Worm (Caenorhabditis elegans): ENCODE results near the gene mrck-1.

The mrck-1 gene

DNA sequence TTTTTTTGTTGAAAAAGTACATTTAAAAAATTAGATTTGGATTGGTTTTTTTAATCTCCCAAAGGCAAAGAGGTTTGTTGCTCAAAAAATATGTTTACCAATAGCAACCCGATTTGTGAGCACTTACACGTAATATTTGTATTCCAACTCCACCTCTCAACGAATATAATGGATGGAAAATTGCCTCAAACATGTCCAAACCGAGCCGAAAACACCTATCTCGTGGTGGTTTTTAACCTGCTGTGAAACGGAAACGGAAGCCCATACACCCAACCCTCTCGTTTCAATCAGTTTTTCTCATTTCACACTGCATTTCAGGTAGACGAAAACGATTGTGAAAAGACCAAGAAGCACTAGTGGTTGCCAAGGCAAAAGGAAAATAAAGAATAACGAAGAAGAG lies 49.5 kb upstream of the mrck-1 start, which contains the start of gene cest-24:
TSS of gene cest-24 (plus strand) at position 301 of the 400 bp plus-strand sequence.
- TF ChIP-seq nhr-43 (tag; optimal IDR thresholded peaks at IDR 0.05; ENCODE audit: poor library complexity, severe bottlenecking) = no peak

ce11 chrV:6311936-6312335 lies 44.8 kb upstream of the mrck-1 start:
- no peak for TF ChIP-seq lin-15B (tag; optimal IDR thresholded peaks at IDR 0.05)

- TF ChIP-seq nhr-25 (tag; optimal IDR thresholded peaks at IDR 0.05) (no peak), nhr-77 (tag; optimal IDR thresholded peaks at IDR 0.05) (no peak), nhr-43 (tag; optimal IDR thresholded peaks at IDR 0.05; ENCODE audit: poor library complexity, severe bottlenecking) (no peak), ztf-11 (tag; optimal IDR thresholded peaks at IDR 0.05) (no peak), unc-39 (tag; optimal IDR thresholded peaks at IDR 0.05) (no peak), ceh-9 (tag; optimal IDR thresholded peaks at IDR 0.05) (no peak), lin-39 (tag; optimal IDR thresholded peaks at IDR 0.05) (no peak), nhr-12 (tag; optimal IDR thresholded peaks at IDR 0.05) (no peak), hmg-11 (tag; optimal IDR thresholded peaks at IDR 0.05) (no peak), fkh-2 (tag; optimal IDR thresholded peaks at IDR 0.05) (no peak), snpc-4 (tag; optimal IDR thresholded peaks at IDR 0.05) (no peak), ZK546.5 (tag; optimal IDR thresholded peaks at IDR 0.05) (no peak), R02D3.7 (tag; optimal IDR thresholded peaks at IDR 0.05) (no peak), tbx-2 (tag; optimal IDR thresholded peaks at IDR 0.05) (no peak), elt-1 (tag; optimal IDR thresholded peaks at IDR 0.05) (no peak)
These were observed 36.4 kb upstream of the mrck-1 start, which contains the start of gene sago-1 for ce11 chrV:6303471-6303870. sago-1 (plus strand) TSS chrV:6303771.

DNA sequence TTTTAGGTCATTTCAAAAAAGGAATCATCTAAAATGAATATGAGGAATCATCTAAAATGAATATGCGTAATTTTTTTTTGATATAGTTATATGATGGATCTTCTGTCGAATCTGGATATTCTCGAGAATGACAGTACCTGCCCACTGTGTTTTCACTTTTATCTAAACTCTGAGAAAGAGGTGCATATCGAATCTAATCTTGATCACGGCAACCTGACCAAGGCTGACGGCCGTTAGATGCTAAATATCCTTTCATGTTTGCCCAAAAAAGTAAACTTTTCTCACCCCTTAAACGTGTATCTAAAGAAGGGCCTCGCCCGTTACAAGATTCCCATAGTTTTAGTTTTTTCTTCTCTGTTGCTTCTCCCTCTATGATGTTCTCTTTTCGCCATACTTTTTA lies 35.4 kb upstream of the mrck-1 start:
- no peak for TF ChIP-seq ceh-28 (tag; optimal IDR thresholded peaks at IDR 0.05)
- no peak for TF ChIP-seq elt-2 (tag; optimal IDR thresholded peaks at IDR 0.05)
- TF ChIP-seq mdl-1 (tag; optimal IDR thresholded peaks at IDR 0.05) = no peak
- no peak for TF ChIP-seq nhr-28 (tag; optimal IDR thresholded peaks at IDR 0.05)
- TF ChIP-seq nhr-43 (tag; optimal IDR thresholded peaks at IDR 0.05; ENCODE audit: poor library complexity, severe bottlenecking) = no peak
- TF ChIP-seq fos-1 (tag; optimal IDR thresholded peaks at IDR 0.05) = no peak
- TF ChIP-seq skn-1 (tag; optimal IDR thresholded peaks at IDR 0.05) = no peak
- TF ChIP-seq fkh-10 (GFP tag; optimal IDR thresholded peaks at IDR 0.05) = no peak
- peak; percentile 55 for TF ChIP-seq elt-1 (tag; optimal IDR thresholded peaks at IDR 0.05)
- peak; percentile 5 for TF ChIP-seq nhr-25 (tag; optimal IDR thresholded peaks at IDR 0.05)
- TF ChIP-seq nhr-12 (tag; optimal IDR thresholded peaks at IDR 0.05) = no peak
- TF ChIP-seq mml-1 (tag; optimal IDR thresholded peaks at IDR 0.05) = no peak
- no peak for TF ChIP-seq jun-1 (tag; optimal IDR thresholded peaks at IDR 0.05)

DNA sequence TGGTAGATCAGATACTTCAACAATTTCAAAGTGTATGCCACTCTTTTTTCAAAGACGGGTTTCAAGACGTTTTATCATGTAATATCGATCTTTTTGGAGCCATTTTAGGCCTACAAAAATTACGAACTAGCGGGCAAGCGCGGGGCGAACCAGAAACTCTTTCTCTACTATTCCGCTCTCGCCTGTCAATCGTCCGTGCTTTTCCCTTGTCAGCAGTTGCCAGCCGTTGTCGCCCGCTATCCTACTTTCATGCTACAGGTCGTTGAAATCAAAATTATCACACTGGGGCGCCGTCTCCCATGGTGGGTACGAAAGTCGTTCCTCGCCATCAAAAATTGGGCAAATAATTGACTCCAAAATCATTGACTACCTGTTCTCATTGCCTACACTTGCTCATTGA lies 34.0 kb upstream of the mrck-1 start:
- no peak for TF ChIP-seq lin-15B (tag; optimal IDR thresholded peaks at IDR 0.05)
- no peak for TF ChIP-seq pqm-1 (tag; optimal IDR thresholded peaks at IDR 0.05)
- TF ChIP-seq ZK546.5 (tag; optimal IDR thresholded peaks at IDR 0.05) = no peak
- no peak for TF ChIP-seq lin-39 (tag; optimal IDR thresholded peaks at IDR 0.05)
- no peak for TF ChIP-seq zag-1 (tag; optimal IDR thresholded peaks at IDR 0.05)
- no peak for TF ChIP-seq mdl-1 (tag; optimal IDR thresholded peaks at IDR 0.05)
- no peak for TF ChIP-seq nhr-11 (tag; optimal IDR thresholded peaks at IDR 0.05)

ce11 chrV:6292401-6292800 lies 25.3 kb upstream of the mrck-1 start, which contains the start of gene K12B6.9:
K12B6.9 (minus strand) TSS chrV:6292666.
- no peak for TF ChIP-seq ceh-28 (tag; optimal IDR thresholded peaks at IDR 0.05)
- TF ChIP-seq elt-2 (tag; optimal IDR thresholded peaks at IDR 0.05) = peak; percentile 75
- TF ChIP-seq pqm-1 (tag; optimal IDR thresholded peaks at IDR 0.05) = peak; percentile 25
- no peak for TF ChIP-seq zag-1 (tag; optimal IDR thresholded peaks at IDR 0.05)

ce11 chrV:6291301-6291700 lies 24.2 kb upstream of the mrck-1 start:
- TF ChIP-seq sea-2 (GFP tag; optimal IDR thresholded peaks at IDR 0.05) (no peak), nhr-25 (tag; optimal IDR thresholded peaks at IDR 0.05) (no peak), nhr-77 (tag; optimal IDR thresholded peaks at IDR 0.05) (no peak), lin-39 (tag; optimal IDR thresholded peaks at IDR 0.05) (no peak), daf-12 (tag; optimal IDR thresholded peaks at IDR 0.05) (no peak), eor-1 (tag; optimal IDR thresholded peaks at IDR 0.05) (no peak), ZK546.5 (tag; optimal IDR thresholded peaks at IDR 0.05) (no peak), elt-2 (tag; optimal IDR thresholded peaks at IDR 0.05) (peak; percentile 78), fkh-10 (GFP tag; optimal IDR thresholded peaks at IDR 0.05) (no peak), mdl-1 (tag; optimal IDR thresholded peaks at IDR 0.05) (no peak), unc-39 (tag; optimal IDR thresholded peaks at IDR 0.05) (no peak), pha-4 (tag; optimal IDR thresholded peaks at IDR 0.05) (peak; percentile 13)
